Worm (Caenorhabditis elegans) whole organism, L4 larva: ENCODE data around the gene T05C3.2.

Experiments used
- F10B5.3 ChIP-seq: sonication (generic microtip); optimal IDR thresholded peaks from 2 replicates; lab custom pipeline; 2016; ENCODE audit warnings: mild to moderate bottlenecking, missing genetic modification characterization, missing compliant biosample characterization
- F37D6.2 ChIP-seq: sonication (generic microtip); optimal IDR thresholded peaks from 2 replicates; lab custom pipeline; 2016; ENCODE audit warnings: mild to moderate bottlenecking, missing genetic modification characterization, missing compliant biosample characterization
- F44E2.7 ChIP-seq: fragments of 200-800 bp; sonication (Bioruptor generic); IDR thresholded peaks from 2 replicates; pipeline ENCODE4 v2.1.2; 2022; ENCODE audit warnings: missing genetic modification characterization, missing compliant biosample characterization
- F49E8.2 ChIP-seq: sonication (generic microtip); optimal IDR thresholded peaks from 2 replicates; lab custom pipeline; 2016; ENCODE audit warnings: missing compliant biosample characterization, mild to moderate bottlenecking, missing genetic modification characterization, borderline replicate concordance
- R02D3.7 ChIP-seq: fragments of 150-350 bp; sonication (generic microtip); optimal IDR thresholded peaks from 3 replicates; lab custom pipeline; 2014; ENCODE audit warnings: missing biosample characterization, missing genetic modification characterization
- T26A8.4 ChIP-seq: fragments of 200-800 bp; sonication (Bioruptor generic); IDR thresholded peaks from 2 replicates; pipeline ENCODE4 v1.3.6; 2022; ENCODE audit warnings: missing genetic modification characterization, missing compliant biosample characterization
- ZK337.2 ChIP-seq: fragments of 200-800 bp; sonication (Bioruptor generic); IDR thresholded peaks from 2 replicates; pipeline ENCODE4 v1.3.6; 2022; ENCODE audit warnings: missing genetic modification reagents, missing genetic modification characterization, missing compliant biosample characterization
- ZK546.5 ChIP-seq, 2 experiments: sonication (generic microtip); optimal IDR thresholded peaks; 2 replicates each; lab custom pipeline; 2017; ENCODE audit warnings: missing biosample characterization in 2 of 2, missing genetic modification characterization in 2 of 2
- aha-1 ChIP-seq: fragments of 150-350 bp; peaks from one replicate; lab custom pipeline; 2014; ENCODE audit warnings: missing biosample characterization, missing genetic modification characterization
- ama-1 ChIP-seq: fragments of 150-350 bp; optimal IDR thresholded peaks from 2 replicates; lab custom pipeline; 2014; ENCODE audit warnings: inconsistent platforms, mixed read lengths
- ceh-28 ChIP-seq: fragments of 150-350 bp; optimal IDR thresholded peaks from 2 replicates; lab custom pipeline; 2014; ENCODE audit warnings: missing biosample characterization, missing genetic modification reagents, missing genetic modification characterization
- ceh-44 ChIP-seq: fragments of 200-800 bp; sonication (Bioruptor generic); IDR thresholded peaks from 2 replicates; pipeline ENCODE4 v1.3.6; 2022; ENCODE audit warnings: missing genetic modification reagents, missing genetic modification characterization, missing compliant biosample characterization
- daf-19 ChIP-seq: fragments of 200-800 bp; sonication (Bioruptor generic); conservative IDR thresholded peaks from 2 replicates; pipeline ENCODE4 v1.3.6; 2022; ENCODE audit warnings: missing genetic modification characterization, missing compliant biosample characterization
- daf-8 ChIP-seq: fragments of 200-800 bp; sonication (Bioruptor generic); IDR thresholded peaks from 2 replicates; pipeline ENCODE4 v1.3.6; 2022; ENCODE audit warnings: missing genetic modification characterization, missing compliant biosample characterization
- dmd-6 ChIP-seq: fragments of 200-800 bp; sonication (Bioruptor generic); IDR thresholded peaks from 2 replicates; pipeline ENCODE4 v1.3.6; 2022; ENCODE audit warnings: missing genetic modification reagents, missing genetic modification characterization, missing compliant biosample characterization
- dmd-8 ChIP-seq: fragments of 200-800 bp; sonication (Bioruptor generic); IDR thresholded peaks from 2 replicates; pipeline ENCODE4 v1.3.6; 2022; ENCODE audit warnings: missing genetic modification characterization, missing compliant biosample characterization
- dve-1 ChIP-seq: sonication (generic microtip); optimal IDR thresholded peaks from 2 replicates; lab custom pipeline; 2017; ENCODE audit warnings: antibody characterized with exemption, mild to moderate bottlenecking, missing genetic modification characterization, missing compliant biosample characterization; ENCODE audit not compliant: insufficient read depth
- fkh-10 ChIP-seq: fragments of 150-350 bp; optimal IDR thresholded peaks from 2 replicates; lab custom pipeline; 2014; ENCODE audit warnings: missing biosample characterization, missing genetic modification reagents, missing genetic modification characterization
- gei-8 ChIP-seq: fragments of 200-800 bp; sonication (Bioruptor generic); optimal IDR thresholded peaks from 2 replicates; lab custom pipeline; 2018; ENCODE audit warnings: mild to moderate bottlenecking, missing genetic modification characterization, missing compliant biosample characterization
- hlh-30 ChIP-seq: sonication (generic microtip); optimal IDR thresholded peaks from 2 replicates; lab custom pipeline; 2017; ENCODE audit warnings: antibody characterized with exemption, mild to moderate bottlenecking, missing genetic modification characterization, missing compliant biosample characterization; ENCODE audit not compliant: insufficient read depth
- jun-1 ChIP-seq: fragments of 150-350 bp; optimal IDR thresholded peaks from 2 replicates; lab custom pipeline; 2014; ENCODE audit warnings: missing biosample characterization, missing genetic modification reagents, missing genetic modification characterization
- lin-1 ChIP-seq: fragments of 200-800 bp; sonication (Bioruptor generic); IDR thresholded peaks from 2 replicates; pipeline ENCODE4 v1.3.6; 2022; ENCODE audit warnings: missing genetic modification reagents, missing genetic modification characterization, missing compliant biosample characterization
- lin-29 ChIP-seq: fragments of 200-800 bp; sonication (Bioruptor generic); IDR thresholded peaks from 2 replicates; pipeline ENCODE4 v1.3.6; 2022; ENCODE audit warnings: missing genetic modification reagents, missing genetic modification characterization, missing compliant biosample characterization
- lin-39 ChIP-seq: fragments of 150-350 bp; optimal IDR thresholded peaks from 2 replicates; lab custom pipeline; 2014; ENCODE audit warnings: missing biosample characterization, missing genetic modification reagents, missing genetic modification characterization
- lsy-2 ChIP-seq, 2 experiments: fragments of 150-350 bp in 1 of 2; sonication (generic microtip) in 1 of 2; optimal IDR thresholded peaks; 2 replicates each; lab custom pipeline; 2014 to 2017; ENCODE audit warnings: missing biosample characterization in 2 of 2, missing genetic modification characterization in 2 of 2
- madf-5 ChIP-seq, 2 experiments: fragments of 200-800 bp; sonication (Bioruptor generic); IDR thresholded peaks; 2 replicates each; pipeline ENCODE4 v1.3.6; 2022; ENCODE audit warnings: missing compliant biosample characterization in 2 of 2, missing genetic modification characterization in 2 of 2
- mep-1 ChIP-seq: fragments of 150-350 bp; sonication (generic microtip); optimal IDR thresholded peaks from 3 replicates; lab custom pipeline; 2014; ENCODE audit warnings: missing biosample characterization, missing genetic modification characterization
- mes-2 ChIP-seq: sonication (generic microtip); optimal IDR thresholded peaks from 2 replicates; lab custom pipeline; 2016; ENCODE audit warnings: missing genotype, mild to moderate bottlenecking, missing genetic modification characterization, missing compliant biosample characterization; ENCODE audit not compliant: poor library complexity, severe bottlenecking
- nhr-10 ChIP-seq: fragments of 150-350 bp; optimal IDR thresholded peaks from 2 replicates; lab custom pipeline; 2014; ENCODE audit warnings: missing biosample characterization, missing genetic modification characterization
- nhr-102 ChIP-seq: sonication (generic microtip); optimal IDR thresholded peaks from 2 replicates; lab custom pipeline; 2016; ENCODE audit warnings: mild to moderate bottlenecking, missing genetic modification characterization, moderate library complexity, missing compliant biosample characterization
- nhr-11 ChIP-seq: fragments of 150-350 bp; optimal IDR thresholded peaks from 2 replicates; lab custom pipeline; 2014; ENCODE audit warnings: missing biosample characterization, missing genetic modification characterization
- nhr-111 ChIP-seq: fragments of 200-800 bp; sonication (Bioruptor generic); optimal IDR thresholded peaks from 2 replicates; lab custom pipeline; 2018; ENCODE audit warnings: mild to moderate bottlenecking, missing genetic modification characterization, missing compliant biosample characterization
- nhr-237 ChIP-seq: sonication (generic microtip); optimal IDR thresholded peaks from 2 replicates; lab custom pipeline; 2017; ENCODE audit warnings: missing biosample characterization, missing genetic modification characterization
- nhr-25 ChIP-seq: sonication (generic microtip); optimal IDR thresholded peaks from 2 replicates; lab custom pipeline; 2017; ENCODE audit warnings: missing genetic modification characterization, mild to moderate bottlenecking, missing compliant biosample characterization, antibody characterized with exemption, moderate library complexity, borderline replicate concordance; ENCODE audit not compliant: insufficient read depth
- nhr-41 ChIP-seq: fragments of 200-800 bp; sonication (Bioruptor generic); IDR thresholded peaks from 2 replicates; pipeline ENCODE4 v1.3.6; 2022; ENCODE audit warnings: missing genetic modification reagents, missing genetic modification characterization, missing compliant biosample characterization
- nhr-42 ChIP-seq: fragments of 200-800 bp; sonication (Bioruptor generic); IDR thresholded peaks from 2 replicates; pipeline ENCODE4 v1.3.6; 2022; ENCODE audit warnings: missing genetic modification characterization, missing compliant biosample characterization
- nhr-48 ChIP-seq: sonication (generic microtip); optimal IDR thresholded peaks from 2 replicates; lab custom pipeline; 2016; ENCODE audit warnings: mild to moderate bottlenecking, missing genetic modification characterization, missing compliant biosample characterization
- nhr-77 ChIP-seq: fragments of 150-350 bp; optimal IDR thresholded peaks from 2 replicates; lab custom pipeline; 2014; ENCODE audit warnings: missing biosample characterization, missing genetic modification characterization
- pha-4 ChIP-seq, 2 experiments: fragments of 150-350 bp in 1 of 2; fragments of 200-800 bp in 1 of 2; sonication (Bioruptor generic) in 1 of 2; IDR thresholded peaks in 1 of 2; optimal IDR thresholded peaks in 1 of 2; 2 replicates each; pipeline versions ENCODE4 v1.3.6 to Lab custom; 2014 to 2022; ENCODE audit warnings: missing genetic modification characterization in 2 of 2, missing genetic modification reagents in 2 of 2, missing biosample characterization in 1 of 2, missing compliant biosample characterization in 1 of 2
- set-16 ChIP-seq: fragments of 200-800 bp; sonication (Bioruptor generic); IDR thresholded peaks from 2 replicates; pipeline ENCODE4 v1.3.6; 2022; ENCODE audit warnings: missing genetic modification reagents, missing genetic modification characterization, missing compliant biosample characterization
- snpc-1.2 ChIP-seq: fragments of 200-800 bp; sonication (Bioruptor generic); IDR thresholded peaks from 2 replicates; pipeline ENCODE4 v1.3.6; 2022; ENCODE audit warnings: missing genetic modification reagents, missing genetic modification characterization, missing compliant biosample characterization
- snpc-4 ChIP-seq: fragments of 150-350 bp; optimal IDR thresholded peaks from 2 replicates; lab custom pipeline; 2014; ENCODE audit warnings: missing biosample characterization, missing genetic modification characterization
- tra-1 ChIP-seq: fragments of 200-800 bp; sonication (Bioruptor generic); IDR thresholded peaks from 2 replicates; pipeline ENCODE4 v1.3.6; 2022; ENCODE audit warnings: missing genetic modification reagents, missing genetic modification characterization, missing compliant biosample characterization
- vab-7 ChIP-seq: fragments of 200-800 bp; sonication (Bioruptor generic); IDR thresholded peaks from 2 replicates; pipeline ENCODE4 v1.3.6; 2022; ENCODE audit warnings: missing genetic modification reagents, missing genetic modification characterization, missing compliant biosample characterization
- zfp-2 ChIP-seq: sonication (generic microtip); optimal IDR thresholded peaks from 2 replicates; lab custom pipeline; 2016; ENCODE audit warnings: mild to moderate bottlenecking, missing genetic modification characterization, missing compliant biosample characterization
- zip-2 ChIP-seq: fragments of 150-350 bp; optimal IDR thresholded peaks from 2 replicates; lab custom pipeline; 2014; ENCODE audit warnings: missing biosample characterization, missing genetic modification characterization
- ztf-11 ChIP-seq: fragments of 150-350 bp; optimal IDR thresholded peaks from 2 replicates; lab custom pipeline; 2014; ENCODE audit warnings: missing biosample characterization, missing genetic modification characterization
- ztf-7 ChIP-seq: fragments of 150-350 bp; optimal IDR thresholded peaks from 2 replicates; lab custom pipeline; 2014; ENCODE audit warnings: missing biosample characterization, missing genetic modification characterization

The T05C3.2 gene

DNA sequence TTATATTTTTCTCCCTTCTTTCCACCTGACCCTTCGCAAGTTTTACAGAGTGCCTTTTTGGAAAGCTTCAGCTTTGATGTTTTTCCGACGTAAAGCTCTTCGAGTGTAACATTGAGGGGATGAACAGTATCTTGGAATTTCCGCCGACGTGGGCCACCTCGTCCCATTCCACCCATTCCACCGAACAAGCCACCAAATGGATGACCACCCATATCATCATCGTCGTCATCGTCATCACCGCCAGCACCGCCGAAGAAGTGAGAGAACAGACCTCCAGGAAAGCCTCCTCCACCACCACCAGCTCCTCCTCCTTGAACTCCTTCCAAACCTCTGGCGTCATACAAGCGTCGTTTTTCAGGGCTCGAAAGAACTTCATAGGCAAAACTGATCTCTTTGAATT is 10.7 kb downstream of the T05C3.2 start (continued):
- TF ChIP-seq nhr-42 (GFP tag; lab: Robert Waterston, UW), result no peak
- no peak for TF ChIP-seq ceh-28 (tag; lab: Kevin White, UChicago)
- peak; percentile 16 for TF ChIP-seq aha-1 (tag; lab: Kevin White, UChicago)
- TF ChIP-seq daf-8, result no peak
- TF ChIP-seq nhr-237 (tag; lab: Kevin White, UChicago), result no peak
- no peak for TF ChIP-seq lin-29 (GFP tag; lab: Robert Waterston, UW)

DNA sequence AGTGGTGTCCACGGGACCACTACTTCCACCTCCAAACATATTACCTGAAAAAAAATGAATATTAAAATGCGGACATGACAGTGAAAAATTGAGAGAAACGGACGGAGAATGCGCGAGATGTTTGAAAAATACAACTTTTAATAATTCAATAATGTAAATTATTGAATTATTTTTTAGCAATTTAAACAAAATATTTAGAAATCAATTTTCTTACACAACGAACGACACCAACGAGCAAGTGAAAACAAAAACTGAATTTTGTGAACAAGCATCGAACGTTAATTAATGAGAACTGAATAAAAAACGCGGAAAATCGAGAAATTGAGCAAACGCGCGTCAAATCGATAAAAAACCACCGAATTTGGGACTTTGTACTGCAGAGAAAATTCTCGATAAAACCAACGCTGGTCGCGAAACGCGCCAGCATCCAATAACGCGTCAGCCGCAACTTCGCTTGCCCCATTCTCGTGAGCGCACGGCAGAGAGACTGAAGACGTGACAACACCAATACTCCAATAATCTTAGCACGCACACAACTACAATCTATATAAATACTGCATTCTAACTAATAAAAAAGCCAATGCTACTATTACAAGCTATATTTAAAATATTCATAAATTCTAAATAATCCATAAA is 11.4 kb downstream of the T05C3.2 start, which contains the start of the genes dnj-19 and nhr-47:
Gene dnj-19, minus strand, starts transcription at position 51 of the 636 bp plus-strand sequence.
Gene nhr-47, plus strand, starts transcription at position 447 of the 636 bp plus-strand sequence.
- TF ChIP-seq hlh-30 (tag; lab: Kevin White, UChicago) (peak; percentile 83), nhr-41 (GFP tag; lab: Robert Waterston, UW) (no peak), fkh-10 (GFP tag; lab: Kevin White, UChicago) (peak; percentile 59), ztf-7 (tag; lab: Kevin White, UChicago) (peak; percentile 81), zip-2 (tag; lab: Kevin White, UChicago) (peak; percentile 56), ama-1 (peak; percentile 49), snpc-1.2 (GFP tag; lab: Robert Waterston, UW) (peak; percentile 50; the same call in 1 of the 2 replicates), F10B5.3 (peak; percentile 75), daf-8 (no peak), nhr-111 (GFP tag; lab: Kevin White, UChicago) (no peak), T26A8.4 (GFP tag; lab: Robert Waterston, UW) (peak; percentile 96), dmd-8 (GFP tag; lab: Robert Waterston, UW) (peak; percentile 64; the same call in 1 of the 2 replicates), daf-19 (GFP tag; lab: Robert Waterston, UW) (no peak), ceh-44 (GFP tag; lab: Robert Waterston, UW) (no peak), R02D3.7 (no peak), nhr-25 (tag; lab: Kevin White, UChicago) (peak; percentile 76), set-16 (GFP tag; lab: Robert Waterston, UW) (no peak; the same call in 1 of the 2 replicates), dmd-6 (GFP tag; lab: Robert Waterston, UW) (peak; percentile 93), ztf-11 (tag; lab: Kevin White, UChicago) (no peak), nhr-102 (peak; percentile 95), lin-39 (tag; lab: Kevin White, UChicago) (no peak), vab-7 (GFP tag; lab: Robert Waterston, UW) (peak; percentile 63), mep-1 (peak; percentile 92), F49E8.2 (tag; lab: Kevin White, UChicago) (peak; percentile 48), madf-5 (GFP tag; IDR thresholded peaks at IDR 0.05; lab: Robert Waterston, UW) (no peak), lin-1 (no peak), ZK546.5 (tag; optimal IDR thresholded peaks at IDR 0.05; lab: Kevin White, UChicago) (no peak), nhr-11 (tag; lab: Kevin White, UChicago) (peak; percentile 83), lsy-2 (tag; optimal IDR thresholded peaks at IDR 0.05; lab: Kevin White, UChicago) (peak; percentile 54 to 92), F44E2.7 (GFP tag; lab: Robert Waterston, UW) (no peak), gei-8 (GFP tag; lab: Kevin White, UChicago) (peak; percentile 40), snpc-4 (tag; lab: Kevin White, UChicago) (no peak), nhr-10 (tag; lab: Kevin White, UChicago) (no peak), jun-1 (tag; lab: Kevin White, UChicago) (peak; percentile 67), ZK337.2 (GFP tag; lab: Robert Waterston, UW) (no peak), mes-2 (tag; lab: Kevin White, UChicago) (peak; percentile 90), pha-4 (GFP tag; IDR thresholded peaks at IDR 0.05; lab: Robert Waterston, UW) (peak; percentile 84), pha-4 (tag; optimal IDR thresholded peaks at IDR 0.05; lab: Kevin White, UChicago) (no peak), zfp-2 (peak; percentile 18), dve-1 (tag; lab: Kevin White, UChicago) (peak; percentile 96), F37D6.2 (peak; percentile 91), nhr-48 (tag; lab: Kevin White, UChicago) (peak; percentile 77), tra-1 (GFP tag; lab: Robert Waterston, UW) (peak; percentile 69; the same call in 1 of the 2 replicates), nhr-77 (tag; lab: Kevin White, UChicago) (peak; percentile 76)
